Fruit fly (Drosophila melanogaster) whole organism, embryonic: ENCODE data around the gene Atx-1.

ENCODE experiments used
- B-H1 ChIP-seq: fragments of 200-800 bp; sonication (Bioruptor generic); IDR thresholded peaks from 3 replicates; pipeline ENCODE4 v1.3.6; 2022; ENCODE audit warnings: missing biosample characterization, missing genetic modification characterization
- CG10267 ChIP-seq: fragments of 200-800 bp; sonication (Bioruptor generic); optimal IDR thresholded peaks from 2 replicates; lab custom pipeline; 2018; ENCODE audit warnings: missing biosample characterization, mild to moderate bottlenecking, missing genetic modification characterization, moderate library complexity
- CG11247 ChIP-seq: fragments of 200-800 bp; sonication (Bioruptor generic); IDR thresholded peaks from 2 replicates; pipeline ENCODE4 v1.3.6; 2022; ENCODE audit warnings: missing biosample characterization, missing genetic modification characterization
- CG11398 ChIP-seq: fragments of 200-800 bp; sonication (Bioruptor generic); optimal IDR thresholded peaks from 2 replicates; lab custom pipeline; 2016; ENCODE audit warnings: missing biosample characterization, missing genetic modification characterization
- CG11456 ChIP-seq: fragments of 200-800 bp; sonication (Bioruptor generic); IDR thresholded peaks from 3 replicates; pipeline ENCODE4 v1.3.6; 2022; ENCODE audit warnings: missing biosample characterization, missing genetic modification characterization
- CG12071 ChIP-seq: fragments of 200-800 bp; sonication (Bioruptor generic); optimal IDR thresholded peaks from 3 replicates; lab custom pipeline; 2018; ENCODE audit warnings: missing biosample characterization, mild to moderate bottlenecking, missing genetic modification characterization
- CG12104 ChIP-seq: fragments of 200-800 bp; sonication (Bioruptor generic); optimal IDR thresholded peaks from 3 replicates; lab custom pipeline; 2016; ENCODE audit warnings: missing biosample characterization, missing genetic modification characterization
- CG13894 ChIP-seq: fragments of 200-800 bp; sonication (Bioruptor generic); optimal IDR thresholded peaks from 3 replicates; lab custom pipeline; 2018; ENCODE audit warnings: missing biosample characterization, mild to moderate bottlenecking, missing genetic modification characterization, moderate library complexity
- CG16863 ChIP-seq: fragments of 200-800 bp; sonication (Bioruptor generic); optimal IDR thresholded peaks from 3 replicates; lab custom pipeline; 2016; ENCODE audit warnings: missing biosample characterization, missing genetic modification characterization
- CG18619 ChIP-seq: fragments of 200-800 bp; sonication (Bioruptor generic); optimal IDR thresholded peaks from 3 replicates; lab custom pipeline; 2017; ENCODE audit warnings: missing biosample characterization, mild to moderate bottlenecking, missing genetic modification characterization
- CG2712 ChIP-seq: fragments of 200-800 bp; optimal IDR thresholded peaks from 3 replicates; lab custom pipeline; 2019; ENCODE audit warnings: missing biosample characterization, mild to moderate bottlenecking, missing genetic modification characterization, moderate library complexity
- CG3163 ChIP-seq: fragments of 200-800 bp; sonication (Bioruptor generic); optimal IDR thresholded peaks from 3 replicates; lab custom pipeline; 2016; ENCODE audit warnings: missing biosample characterization, missing genetic modification characterization
- CG33213 ChIP-seq: fragments of 200-800 bp; sonication (Bioruptor generic); optimal IDR thresholded peaks from 3 replicates; lab custom pipeline; 2016; ENCODE audit warnings: missing biosample characterization, missing genetic modification characterization
- CG3407 ChIP-seq: fragments of 200-800 bp; sonication (Bioruptor generic); optimal IDR thresholded peaks from 2 replicates; lab custom pipeline; 2018; ENCODE audit warnings: missing biosample characterization, mild to moderate bottlenecking, missing genetic modification characterization
- CG34224 ChIP-seq: fragments of 200-800 bp; sonication (Bioruptor generic); IDR thresholded peaks from 3 replicates; pipeline ENCODE4 v1.3.6; 2022; ENCODE audit warnings: missing biosample characterization, missing genetic modification characterization; ENCODE audit not compliant: partially characterized antibody
- CG3847 ChIP-seq: fragments of 200-800 bp; sonication (Bioruptor generic); IDR thresholded peaks from 2 replicates; pipeline ENCODE4 v1.3.6; 2022; ENCODE audit warnings: missing biosample characterization, missing genetic modification characterization
- CG4404 ChIP-seq: fragments of 200-800 bp; sonication (Bioruptor generic); IDR thresholded peaks from 2 replicates; pipeline ENCODE4 v1.3.6; 2022; ENCODE audit warnings: missing biosample characterization, missing genetic modification characterization
- CG6175 ChIP-seq: fragments of 200-800 bp; sonication (Bioruptor generic); IDR thresholded peaks from 3 replicates; pipeline ENCODE4 v1.3.6; 2022; ENCODE audit warnings: missing biosample characterization, missing genetic modification characterization
- CG7786 ChIP-seq: fragments of 200-800 bp; sonication (Bioruptor generic); optimal IDR thresholded peaks from 2 replicates; lab custom pipeline; 2016; ENCODE audit warnings: missing biosample characterization, missing genetic modification characterization
- CG7839 ChIP-seq: fragments of 200-800 bp; sonication (Bioruptor generic); optimal IDR thresholded peaks from 3 replicates; lab custom pipeline; 2018; ENCODE audit warnings: missing biosample characterization, mild to moderate bottlenecking, missing genetic modification characterization, moderate library complexity
- CG8281 ChIP-seq: fragments of 200-800 bp; sonication (Bioruptor generic); optimal IDR thresholded peaks from 2 replicates; lab custom pipeline; 2018; ENCODE audit warnings: missing biosample characterization, mild to moderate bottlenecking, missing genetic modification characterization, moderate library complexity
- HmgZ ChIP-seq: fragments of 200-800 bp; sonication (Bioruptor generic); optimal IDR thresholded peaks from 2 replicates; lab custom pipeline; 2018; ENCODE audit warnings: missing biosample characterization, mild to moderate bottlenecking, missing genetic modification characterization
- MTF-1 ChIP-seq: fragments of 200-800 bp; sonication (Bioruptor generic); optimal IDR thresholded peaks from 2 replicates; lab custom pipeline; 2018; ENCODE audit warnings: missing biosample characterization, mild to moderate bottlenecking, missing genetic modification characterization, borderline replicate concordance
- Max ChIP-seq: fragments of 200-800 bp; sonication (Bioruptor generic); optimal IDR thresholded peaks from 2 replicates; lab custom pipeline; 2016; ENCODE audit warnings: missing biosample characterization, mild to moderate bottlenecking, missing genetic modification characterization
- NC2α ChIP-seq: fragments of 200-800 bp; sonication (Bioruptor generic); optimal IDR thresholded peaks from 2 replicates; lab custom pipeline; 2016; ENCODE audit warnings: missing biosample characterization, missing genetic modification characterization
- Nf-YC ChIP-seq: fragments of 200-800 bp; optimal IDR thresholded peaks from 3 replicates; lab custom pipeline; 2019; ENCODE audit warnings: missing biosample characterization, mild to moderate bottlenecking, missing genetic modification characterization, moderate library complexity
- NfI ChIP-seq: fragments of 200-800 bp; sonication (Bioruptor generic); optimal IDR thresholded peaks from 3 replicates; lab custom pipeline; 2018; ENCODE audit warnings: missing biosample characterization, mild to moderate bottlenecking, missing genetic modification characterization, moderate library complexity
- Sry-β ChIP-seq: fragments of 200-800 bp; sonication (Bioruptor generic); optimal IDR thresholded peaks from 2 replicates; lab custom pipeline; 2018; ENCODE audit warnings: missing biosample characterization, mild to moderate bottlenecking, missing genetic modification characterization, moderate library complexity
- Sry-δ ChIP-seq: fragments of 200-800 bp; sonication (Bioruptor generic); optimal IDR thresholded peaks from 2 replicates; lab custom pipeline; 2016; ENCODE audit warnings: missing biosample characterization, missing genetic modification characterization
- Stat92E ChIP-seq, 3 experiments: fragments of >200 bp in 2 of 3; fragments of 200-800 bp in 1 of 3; sonication (Bioruptor generic) in 1 of 3; optimal IDR thresholded peaks; 2 replicates each; lab custom pipeline; 2017 to 2019; ENCODE audit warnings: missing biosample characterization in 3 of 3, missing genetic modification characterization in 3 of 3, mild to moderate bottlenecking in 1 of 3, moderate library complexity in 1 of 3
- YL-1 ChIP-seq: fragments of 200-800 bp; sonication (Bioruptor generic); optimal IDR thresholded peaks from 3 replicates; lab custom pipeline; 2017; ENCODE audit warnings: missing biosample characterization, mild to moderate bottlenecking, missing genetic modification characterization
- ato ChIP-seq: fragments of 200-800 bp; sonication (Bioruptor generic); IDR thresholded peaks from 2 replicates; pipeline ENCODE4 v1.3.6; 2022; ENCODE audit warnings: missing biosample characterization, missing genetic modification characterization; ENCODE audit not compliant: partially characterized antibody
- az2 ChIP-seq: fragments of 200-800 bp; sonication (Bioruptor generic); optimal IDR thresholded peaks from 3 replicates; lab custom pipeline; 2016; ENCODE audit warnings: missing biosample characterization, missing genetic modification characterization
- bowl ChIP-seq: fragments of 200-800 bp; sonication (Bioruptor generic); IDR thresholded peaks from 2 replicates; pipeline ENCODE4 v1.3.6; 2022; ENCODE audit warnings: missing biosample characterization, missing genetic modification characterization
- cad ChIP-seq: fragments of >200 bp; optimal IDR thresholded peaks from 2 replicates; lab custom pipeline; 2017; ENCODE audit warnings: missing biosample characterization, missing genetic modification characterization
- corto ChIP-seq: fragments of 200-800 bp; sonication (Bioruptor generic); optimal IDR thresholded peaks from 2 replicates; lab custom pipeline; 2016; ENCODE audit warnings: missing biosample characterization, mild to moderate bottlenecking, missing genetic modification characterization, moderate library complexity
- ftz-f1 ChIP-seq: fragments of 200-800 bp; sonication (Bioruptor generic); optimal IDR thresholded peaks from 2 replicates; lab custom pipeline; 2016; ENCODE audit warnings: missing biosample characterization, missing genetic modification characterization
- kni ChIP-seq: fragments of 200-800 bp; sonication (Bioruptor generic); optimal IDR thresholded peaks from 3 replicates; lab custom pipeline; 2017; ENCODE audit warnings: mild to moderate bottlenecking, missing biosample characterization, missing genetic modification reagents, missing genetic modification characterization
- lov ChIP-seq, 2 experiments: fragments of 200-800 bp in 1 of 2; fragments of >200 bp in 1 of 2; sonication (Bioruptor generic) in 1 of 2; IDR thresholded peaks in 1 of 2; optimal IDR thresholded peaks in 1 of 2; 2 replicates in 1 of 2; 3 replicates in 1 of 2; pipeline versions ENCODE4 v1.3.6 to Lab custom; 2017 to 2022; ENCODE audit warnings: missing biosample characterization in 1 of 2, missing genetic modification characterization in 1 of 2
- nerfin-2 ChIP-seq: fragments of 200-800 bp; sonication (Bioruptor generic); IDR thresholded peaks from 2 replicates; pipeline ENCODE4 v1.3.6; 2022; ENCODE audit warnings: missing biosample characterization, missing genetic modification characterization; ENCODE audit not compliant: partially characterized antibody
- onecut ChIP-seq: fragments of 200-800 bp; sonication (Bioruptor generic); IDR thresholded peaks from 2 replicates; pipeline ENCODE4 v1.3.6; 2022; ENCODE audit warnings: missing biosample characterization, missing genetic modification characterization
- pfk ChIP-seq: fragments of 200-800 bp; sonication (Bioruptor generic); optimal IDR thresholded peaks from 2 replicates; lab custom pipeline; 2018; ENCODE audit warnings: missing biosample characterization, mild to moderate bottlenecking, missing genetic modification characterization, moderate library complexity
- prd ChIP-seq, 3 experiments: fragments of >200 bp in 2 of 3; fragments of 200-800 bp in 1 of 3; sonication (Bioruptor generic) in 1 of 3; optimal IDR thresholded peaks in 2 of 3; IDR thresholded peaks in 1 of 3; 2 replicates in 2 of 3; 3 replicates in 1 of 3; pipeline versions ENCODE4 v1.3.6 to Lab custom; 2017 to 2022; ENCODE audit warnings: missing biosample characterization in 1 of 3, missing genetic modification characterization in 1 of 3
- sc ChIP-seq, 3 experiments: fragments of >200 bp in 2 of 3; fragments of 200-800 bp in 1 of 3; sonication (Bioruptor generic) in 1 of 3; optimal IDR thresholded peaks; 2 replicates in 2 of 3; 3 replicates in 1 of 3; lab custom pipeline; 2017; ENCODE audit warnings: mild to moderate bottlenecking in 1 of 3, missing biosample characterization in 1 of 3, missing genetic modification characterization in 1 of 3, missing genetic modification reagents in 1 of 3
- trem ChIP-seq: fragments of 200-800 bp; optimal IDR thresholded peaks from 3 replicates; lab custom pipeline; 2019; ENCODE audit warnings: missing biosample characterization, mild to moderate bottlenecking, missing genetic modification characterization, moderate library complexity
- wdn ChIP-seq: fragments of 200-800 bp; sonication (Bioruptor generic); IDR thresholded peaks from 2 replicates; pipeline ENCODE4 v1.3.6; 2022; ENCODE audit warnings: missing biosample characterization, missing genetic modification characterization
- yki ChIP-seq: fragments of >200 bp; optimal IDR thresholded peaks from 3 replicates; lab custom pipeline; 2018

The Atx-1 gene

dm6 chrX:6849178-6849956 lies 26.4 kb downstream of the Atx-1 start, which contains the start of the genes Cht11 and CG4558 (continued):
- TF ChIP-seq Nf-YC (tag; lab: Kevin White, UChicago) (peak; percentile 75), CG12104 (peak; percentile 52), Sry-δ (GFP tag; lab: Kevin White, UChicago) (peak; percentile 59), YL-1 (GFP tag; lab: Kevin White, UChicago) (peak; percentile 84), corto (peak; percentile 69), yki (no peak), CG7786 (peak; percentile 58), CG3847 (GFP tag; lab: Robert Waterston, UW) (peak; percentile 84), NfI (GFP tag; lab: Kevin White, UChicago) (peak; percentile 80), CG6175 (GFP tag; lab: Robert Waterston, UW) (peak; percentile 47; the same call in 1 of the 3 replicates), CG8281 (tag; lab: Kevin White, UChicago) (peak; percentile 42), MTF-1 (no peak), ato (no peak), sc (optimal IDR thresholded peaks at IDR 0.05; lab: Kevin White, UChicago) (no peak), sc (GFP tag; optimal IDR thresholded peaks at IDR 0.05; lab: Kevin White, UChicago) (peak; percentile 50), CG18619 (GFP tag; lab: Kevin White, UChicago) (peak; percentile 69), CG2712 (tag; lab: Kevin White, UChicago) (peak; percentile 87), NC2α (GFP tag; lab: Kevin White, UChicago) (no peak), CG10267 (tag; lab: Kevin White, UChicago) (peak; percentile 77), nerfin-2 (peak; percentile 21; the same call in 1 of the 2 replicates), onecut (GFP tag; lab: Robert Waterston, UW) (peak; percentile 56), trem (tag; lab: Kevin White, UChicago) (peak; percentile 77), prd (optimal IDR thresholded peaks at IDR 0.05; lab: Kevin White, UChicago) (no peak), prd (GFP tag; IDR thresholded peaks at IDR 0.05; lab: Robert Waterston, UW) (peak; percentile 88), cad (GFP tag; lab: Kevin White, UChicago) (no peak), Stat92E (GFP tag; optimal IDR thresholded peaks at IDR 0.05; lab: Kevin White, UChicago) (peak in 1 of 3 experiments; percentile 2), bowl (GFP tag; lab: Robert Waterston, UW) (no peak), kni (GFP tag; lab: Kevin White, UChicago) (peak; percentile 12), CG11456 (GFP tag; lab: Robert Waterston, UW) (peak; percentile 84), CG11398 (GFP tag; lab: Kevin White, UChicago) (no peak), Sry-β (GFP tag; lab: Kevin White, UChicago) (peak; percentile 4), Max (peak; percentile 78), CG13894 (tag; lab: Kevin White, UChicago) (peak; percentile 82), CG4404 (GFP tag; lab: Robert Waterston, UW) (peak; percentile 69), B-H1 (peak; percentile 69), CG11247 (GFP tag; lab: Robert Waterston, UW) (peak; percentile 76), CG33213 (peak; percentile 11), CG7839 (tag; lab: Kevin White, UChicago) (peak; percentile 87), pfk (GFP tag; lab: Kevin White, UChicago) (peak; percentile 23), CG3407 (peak; percentile 41), lov (optimal IDR thresholded peaks at IDR 0.05; lab: Kevin White, UChicago) (no peak), lov (GFP tag; IDR thresholded peaks at IDR 0.05; lab: Robert Waterston, UW) (0 out of 3 replicates have a peak, but pooled peaks have one; percentile 51), CG3163 (peak; percentile 8), wdn (GFP tag; lab: Robert Waterston, UW) (peak; percentile 72), HmgZ (peak; percentile 87), CG12071 (GFP tag; lab: Kevin White, UChicago) (peak; percentile 15), CG34224 (peak; percentile 62; the same call in 1 of the 3 replicates), az2 (GFP tag; lab: Kevin White, UChicago) (peak; percentile 78), ftz-f1 (GFP tag; lab: Kevin White, UChicago) (no peak), CG16863 (GFP tag; lab: Kevin White, UChicago) (peak; percentile 54)
